Fruit fly (Drosophila melanogaster): ENCODE measurements around the gene xit.
A peak's percentile ranks its signal among the peaks of the same experiment; 100 is the strongest.

The xit gene

DNA sequence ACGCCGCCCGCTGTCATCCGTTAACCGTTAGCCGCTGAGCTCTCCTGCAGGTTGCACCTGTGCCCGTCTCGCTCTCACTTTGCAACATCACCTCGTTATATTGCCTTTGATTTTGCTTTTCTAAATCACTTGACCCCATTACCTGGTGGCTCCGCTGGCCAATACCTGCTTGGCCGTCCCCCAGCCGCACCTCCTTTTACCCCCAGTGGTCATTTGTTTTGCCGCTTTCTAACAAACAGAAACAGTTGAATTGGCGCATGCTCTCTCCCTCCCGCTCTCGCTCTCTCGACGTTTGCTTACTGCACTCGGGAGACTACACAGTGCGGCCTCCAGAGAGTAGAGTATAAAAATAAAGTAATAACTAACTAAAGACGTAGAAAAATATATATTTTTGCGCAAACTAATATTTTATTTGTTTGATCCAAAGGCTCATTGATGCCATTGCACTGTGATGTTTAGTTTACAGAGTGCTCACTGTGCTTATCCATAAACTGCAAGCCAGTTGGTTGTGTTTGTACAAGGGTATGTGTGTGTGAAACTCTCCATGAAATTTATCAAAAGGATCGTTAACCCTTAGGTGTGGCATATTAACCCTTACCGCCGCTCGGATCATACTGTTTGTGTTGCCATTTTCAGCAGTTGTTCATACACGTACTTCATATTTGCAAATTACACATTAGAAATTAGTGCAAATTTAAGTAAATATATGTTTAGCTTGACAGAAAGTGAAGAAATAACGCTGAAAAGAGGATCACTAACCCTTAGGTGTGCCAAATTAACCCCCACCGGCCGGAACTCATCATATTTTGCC, 16.1 kb upstream of the xit start (continued):
- no peak for TF ChIP-seq nerfin-2 (GFP tag; IDR thresholded peaks at IDR 0.05; ENCODE audit: partially characterized antibody)
- peak; percentile 65 for TF ChIP-seq scrt (GFP tag; optimal IDR thresholded peaks at IDR 0.05)
- peak; percentile 76 for TF ChIP-seq NfI (GFP tag; optimal IDR thresholded peaks at IDR 0.05)
- peak; percentile 23 for TF ChIP-seq CG3995 (GFP tag; optimal IDR thresholded peaks at IDR 0.05)
- no peak for TF ChIP-seq pfk (GFP tag; optimal IDR thresholded peaks at IDR 0.05)
- TF ChIP-seq CG6765 (GFP tag; optimal IDR thresholded peaks at IDR 0.05): no peak
- peak; percentile 46; the same call in 1 of the 2 replicates for TF ChIP-seq gsb (GFP tag; IDR thresholded peaks at IDR 0.05)
- TF ChIP-seq CG42726 (GFP tag; IDR thresholded peaks at IDR 0.05; ENCODE audit: partially characterized antibody): no peak
- peak; percentile 34 for TF ChIP-seq yki (optimal IDR thresholded peaks at IDR 0.05)
- TF ChIP-seq CTCF (GFP tag; optimal IDR thresholded peaks at IDR 0.05): no peak
- TF ChIP-seq Ravus (GFP tag; IDR thresholded peaks at IDR 0.05): peak; percentile 49
- TF ChIP-seq onecut (GFP tag; IDR thresholded peaks at IDR 0.05): peak; percentile 62
- peak; percentile 70 for TF ChIP-seq CG13424 (tag; optimal IDR thresholded peaks at IDR 0.05)
- TF ChIP-seq gce (GFP tag; IDR thresholded peaks at IDR 0.05): peak; percentile 75; the same call in 1 of the 3 replicates
- TF ChIP-seq CG3407 (GFP tag; optimal IDR thresholded peaks at IDR 0.05): no peak
- peak; percentile 83 for TF ChIP-seq CG1024 (GFP tag; IDR thresholded peaks at IDR 0.05)
- TF ChIP-seq zfh2 (GFP tag; optimal IDR thresholded peaks at IDR 0.05): peak; percentile 43
- peak; percentile 81 for TF ChIP-seq CG9727 (GFP tag; optimal IDR thresholded peaks at IDR 0.05)
- TF ChIP-seq chif (GFP tag; optimal IDR thresholded peaks at IDR 0.05): peak; percentile 57 to 81
- TF ChIP-seq Myb (GFP tag; optimal IDR thresholded peaks at IDR 0.05): peak; percentile 41
- TF ChIP-seq Mes4 (GFP tag; optimal IDR thresholded peaks at IDR 0.05): peak; percentile 64
- no peak for TF ChIP-seq sqz (GFP tag; optimal IDR thresholded peaks at IDR 0.05)
- peak; percentile 79 for TF ChIP-seq CG10209 (GFP tag; optimal IDR thresholded peaks at IDR 0.05)
- peak; percentile 26 for TF ChIP-seq pb (GFP tag; optimal IDR thresholded peaks at IDR 0.05)
- peak; percentile 80; the same call in 2 of the 3 replicates for TF ChIP-seq CG11093 (GFP tag; IDR thresholded peaks at IDR 0.05)
- TF ChIP-seq sug (tag; optimal IDR thresholded peaks at IDR 0.05): peak; percentile 1
- peak; percentile 91 for TF ChIP-seq row (GFP tag; IDR thresholded peaks at IDR 0.05)
- no peak for TF ChIP-seq abd-A (tag; optimal IDR thresholded peaks at IDR 0.05)
- peak; percentile 83 for TF ChIP-seq wor (GFP tag; IDR thresholded peaks at IDR 0.05)
- TF ChIP-seq Dll (GFP tag; IDR thresholded peaks at IDR 0.05; ENCODE audit: partially characterized antibody): no peak
- TF ChIP-seq CG13296 (GFP tag; optimal IDR thresholded peaks at IDR 0.05): peak; percentile 61
- TF ChIP-seq CG11247 (GFP tag; IDR thresholded peaks at IDR 0.05): peak; percentile 80
- TF ChIP-seq Scr (GFP tag; IDR thresholded peaks at IDR 0.05; ENCODE audit: partially characterized antibody): 0 out of 2 replicates have a peak, but pooled peaks have one; percentile 8
- peak; percentile 91 for TF ChIP-seq stc (GFP tag; IDR thresholded peaks at IDR 0.05)
- TF ChIP-seq Ets65A (GFP tag): peak; percentile 93
- no peak for TF ChIP-seq CG6254 (GFP tag; optimal IDR thresholded peaks at IDR 0.05)
- TF ChIP-seq CG12104 (GFP tag; optimal IDR thresholded peaks at IDR 0.05): peak; percentile 8
- peak; percentile 96 for TF ChIP-seq Med (GFP tag)
- TF ChIP-seq Camta (GFP tag; optimal IDR thresholded peaks at IDR 0.05): peak; percentile 39
- TF ChIP-seq ac (GFP tag; optimal IDR thresholded peaks at IDR 0.05): peak; percentile 30
- peak; percentile 69 for TF ChIP-seq PHDP (tag; optimal IDR thresholded peaks at IDR 0.05)
- TF ChIP-seq sens-2 (GFP tag; IDR thresholded peaks at IDR 0.05): peak; percentile 86
- peak; percentile 53 for TF ChIP-seq slp2 (GFP tag; optimal IDR thresholded peaks at IDR 0.05)
- TF ChIP-seq CG2889 (GFP tag; IDR thresholded peaks at IDR 0.05): peak; percentile 81
- peak; percentile 30 for TF ChIP-seq cato (GFP tag; optimal IDR thresholded peaks at IDR 0.05; ENCODE audit: borderline replicate concordance)
- peak; percentile 44 for TF ChIP-seq CG14710 (tag; optimal IDR thresholded peaks at IDR 0.05)
- peak; percentile 62 for TF ChIP-seq CG43689 (GFP tag; IDR thresholded peaks at IDR 0.05)
